Worm (Caenorhabditis elegans): ENCODE results near the gene Y105C5A.10.

Gene Y105C5A.10

DNA sequence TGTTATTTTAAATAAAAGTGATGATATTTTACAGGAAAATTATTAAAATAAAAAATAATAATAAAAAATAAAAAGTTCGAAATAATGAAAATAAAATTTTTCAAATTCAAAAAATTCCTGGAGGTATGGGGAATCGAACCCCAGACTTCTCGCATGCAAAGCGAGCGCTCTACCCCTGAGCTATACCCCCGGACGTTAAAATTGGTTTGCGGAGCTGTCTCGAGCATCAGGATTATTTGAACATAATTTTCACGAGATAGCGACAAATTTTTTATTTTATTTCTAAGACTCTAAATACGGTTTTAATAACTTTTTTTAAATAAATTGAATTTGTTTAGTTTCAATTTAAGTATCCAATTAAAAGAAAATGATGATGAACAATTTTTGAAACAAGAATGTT lies 31.4 kb upstream of the Y105C5A.10 start:
- TF ChIP-seq elt-4 (tag; optimal IDR thresholded peaks at IDR 0.05) (no peak), unc-42 (tag; optimal IDR thresholded peaks at IDR 0.05) (no peak), C38D4.7 (GFP tag; optimal IDR thresholded peaks at IDR 0.05) (no peak), nhr-11 (tag; optimal IDR thresholded peaks at IDR 0.05) (no peak), ceh-31 (tag; optimal IDR thresholded peaks at IDR 0.05) (no peak), dve-1 (tag; optimal IDR thresholded peaks at IDR 0.05) (no peak), unc-3 (GFP tag; conservative IDR thresholded peaks at IDR 0.05) (no peak), unc-3 (tag; optimal IDR thresholded peaks at IDR 0.05) (no peak), pat-9 (tag; optimal IDR thresholded peaks at IDR 0.05) (no peak)

DNA sequence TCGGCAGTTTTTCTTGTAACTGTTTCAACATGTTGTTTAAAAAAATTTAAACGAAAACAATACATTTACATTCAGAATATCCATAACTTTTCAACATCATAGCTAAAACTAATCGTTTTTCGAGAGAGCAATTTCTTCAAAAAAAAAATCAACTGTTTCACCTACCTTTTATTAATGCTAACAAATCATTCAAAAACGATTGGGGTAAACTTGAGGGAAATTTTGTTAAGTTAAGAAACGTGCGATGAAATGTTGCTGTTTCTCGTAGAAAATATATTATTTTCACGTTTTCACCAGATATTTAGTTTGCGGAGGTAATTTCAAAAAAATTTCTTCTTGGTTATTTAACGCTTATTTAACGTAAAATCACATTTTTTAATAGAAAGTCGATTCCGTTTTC lies 29.2 kb upstream of the Y105C5A.10 start:
- TF ChIP-seq sox-2 (GFP tag; IDR thresholded peaks at IDR 0.05) (no peak), ceh-31 (tag; optimal IDR thresholded peaks at IDR 0.05) (no peak), K09A11.1 (tag; optimal IDR thresholded peaks at IDR 0.05; ENCODE audit: insufficient read depth) (no peak), F13H6.1 (tag; optimal IDR thresholded peaks at IDR 0.05) (no peak), zip-5 (tag; optimal IDR thresholded peaks at IDR 0.05) (no peak)

DNA sequence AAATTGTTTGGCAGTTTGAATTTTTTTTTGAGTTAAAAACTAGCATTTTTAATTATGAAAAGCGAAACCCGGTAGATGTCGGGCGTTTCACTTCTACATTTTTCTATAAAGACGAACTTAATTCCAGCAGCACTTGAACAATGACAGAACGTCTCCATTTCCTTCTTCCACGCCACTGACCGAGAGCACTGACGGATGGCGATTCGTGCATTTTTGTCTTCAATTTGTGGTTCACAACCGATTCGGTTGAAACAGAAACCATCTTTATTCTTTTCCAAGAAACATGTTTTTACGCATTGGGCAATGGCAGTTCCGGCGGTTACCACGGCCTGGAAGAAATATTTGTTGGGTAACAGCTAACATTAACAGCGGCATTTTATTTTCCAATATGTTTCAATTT lies 22.4 kb upstream of the Y105C5A.10 start:
- TF ChIP-seq ceh-9 (tag; optimal IDR thresholded peaks at IDR 0.05) (no peak), ceh-22 (tag; optimal IDR thresholded peaks at IDR 0.05) (no peak), hlh-13 (GFP tag; optimal IDR thresholded peaks at IDR 0.05) (no peak), pat-9 (tag; optimal IDR thresholded peaks at IDR 0.05) (no peak), pag-3 (tag; optimal IDR thresholded peaks at IDR 0.05; ENCODE audit: borderline replicate concordance) (no peak), syd-9 (tag; optimal IDR thresholded peaks at IDR 0.05) (no peak), ceh-45 (GFP tag; IDR thresholded peaks at IDR 0.05) (no peak)

DNA sequence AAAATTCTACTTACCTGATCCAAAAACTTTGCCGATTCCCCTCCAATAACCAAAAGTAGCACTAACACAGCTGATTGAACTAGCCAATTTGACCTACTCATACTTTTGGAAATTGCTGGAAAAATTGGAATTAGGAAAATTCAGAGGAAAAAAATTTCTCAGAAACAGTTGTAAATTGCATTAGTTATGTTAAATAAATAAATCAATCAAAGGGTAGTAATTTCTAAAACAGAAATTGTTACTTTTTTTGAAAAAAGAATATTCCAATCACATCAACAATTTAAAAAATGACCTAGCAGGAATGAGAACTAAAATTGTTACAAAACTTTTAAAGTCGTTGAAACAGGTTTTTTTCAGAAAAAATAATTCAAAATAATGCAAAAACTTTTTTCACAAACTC lies 18.6 kb upstream of the Y105C5A.10 start, which contains the start of gene Y105C5A.8:
Y105C5A.8 (minus strand) TSS at position 101 of the 400 bp plus-strand sequence.
- no peak for TF ChIP-seq lim-6 (tag; optimal IDR thresholded peaks at IDR 0.05)
- TF ChIP-seq ceh-24 (tag; optimal IDR thresholded peaks at IDR 0.05), result no peak
- TF ChIP-seq pros-1 (tag; optimal IDR thresholded peaks at IDR 0.05), result no peak
- TF ChIP-seq pqm-1 (tag; optimal IDR thresholded peaks at IDR 0.05), result no peak
- no peak for TF ChIP-seq unc-86 (tag; optimal IDR thresholded peaks at IDR 0.05)
- TF ChIP-seq C38D4.7 (GFP tag; optimal IDR thresholded peaks at IDR 0.05), result no peak
- no peak for TF ChIP-seq ceh-2 (tag; optimal IDR thresholded peaks at IDR 0.05)
- no peak for TF ChIP-seq F13H6.1 (tag; optimal IDR thresholded peaks at IDR 0.05)
- TF ChIP-seq sox-4 (tag; optimal IDR thresholded peaks at IDR 0.05), result no peak
- no peak for TF ChIP-seq gmeb-2 (tag; optimal IDR thresholded peaks at IDR 0.05)
- TF ChIP-seq dmd-4 (tag; optimal IDR thresholded peaks at IDR 0.05; ENCODE audit: borderline replicate concordance), result no peak
- no peak for TF ChIP-seq eyg-1 (tag; optimal IDR thresholded peaks at IDR 0.05)
- no peak for TF ChIP-seq unc-42 (tag; optimal IDR thresholded peaks at IDR 0.05)
- TF ChIP-seq K02D7.2 (tag; optimal IDR thresholded peaks at IDR 0.05), result no peak
- no peak for TF ChIP-seq unc-55 (GFP tag; optimal IDR thresholded peaks at IDR 0.05)
- no peak for TF ChIP-seq pag-3 (tag; optimal IDR thresholded peaks at IDR 0.05; ENCODE audit: borderline replicate concordance)
- no peak for TF ChIP-seq ceh-19 (GFP tag; optimal IDR thresholded peaks at IDR 0.05)

DNA sequence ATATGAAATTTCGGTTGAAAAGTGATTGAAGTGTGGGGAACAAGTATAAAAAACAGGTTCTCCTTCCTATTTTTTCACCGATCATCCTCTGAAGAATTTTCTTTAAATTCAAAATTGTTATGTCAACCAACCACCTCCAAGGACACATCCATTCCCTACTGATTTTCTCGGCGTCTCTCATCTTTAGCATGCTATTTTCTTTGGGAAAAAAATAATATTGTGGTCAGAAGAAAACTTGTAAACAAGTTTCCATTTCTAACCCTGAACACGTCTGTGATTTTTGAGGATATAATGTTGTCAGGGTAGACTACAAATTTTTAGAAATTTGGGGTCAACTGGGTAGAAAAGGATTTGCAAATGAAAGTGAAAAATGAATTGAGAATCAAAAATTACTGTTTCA lies 17.9 kb upstream of the Y105C5A.10 start:
- no peak for TF ChIP-seq pros-1 (tag; optimal IDR thresholded peaks at IDR 0.05)
- TF ChIP-seq gmeb-2 (tag; optimal IDR thresholded peaks at IDR 0.05), result no peak
- no peak for TF ChIP-seq ceh-14 (tag; optimal IDR thresholded peaks at IDR 0.05)
- TF ChIP-seq ceh-22 (tag; optimal IDR thresholded peaks at IDR 0.05), result no peak
- no peak for TF ChIP-seq unc-3 (GFP tag; conservative IDR thresholded peaks at IDR 0.05)
- no peak for TF ChIP-seq unc-3 (tag; optimal IDR thresholded peaks at IDR 0.05)
- TF ChIP-seq tbx-7 (tag; optimal IDR thresholded peaks at IDR 0.05), result no peak
- no peak for TF ChIP-seq ttx-3 (tag; optimal IDR thresholded peaks at IDR 0.05)
- no peak for TF ChIP-seq che-1 (tag; optimal IDR thresholded peaks at IDR 0.05)
- TF ChIP-seq unc-55 (GFP tag; optimal IDR thresholded peaks at IDR 0.05), result no peak
- no peak for TF ChIP-seq madf-2 (tag; optimal IDR thresholded peaks at IDR 0.05)
- no peak for TF ChIP-seq K02D7.2 (tag; optimal IDR thresholded peaks at IDR 0.05)
- TF ChIP-seq hlh-15 (tag; optimal IDR thresholded peaks at IDR 0.05), result no peak
- no peak for TF ChIP-seq ceh-19 (GFP tag; optimal IDR thresholded peaks at IDR 0.05)
- TF ChIP-seq ceh-6 (GFP tag; optimal IDR thresholded peaks at IDR 0.05), result no peak
- no peak for TF ChIP-seq nhr-11 (tag; optimal IDR thresholded peaks at IDR 0.05)
- no peak for TF ChIP-seq ceh-31 (tag; optimal IDR thresholded peaks at IDR 0.05)
